Worm (Caenorhabditis elegans) whole organism, midembryonic: ENCODE data around the gene Y62E10A.13.

Source experiments
- cog-1 ChIP-seq: sonication (generic microtip); optimal IDR thresholded peaks from 2 replicates; lab custom pipeline; 2016; ENCODE audit warnings: missing genetic modification characterization, missing compliant biosample characterization
- flt-1 ChIP-seq: fragments of 200-800 bp; sonication (Bioruptor generic); IDR thresholded peaks from 2 replicates; pipeline ENCODE4 v1.3.6; 2022; ENCODE audit warnings: missing genetic modification characterization, missing compliant biosample characterization
- klf-2 ChIP-seq: fragments of 200-800 bp; sonication (Bioruptor generic); conservative IDR thresholded peaks from 2 replicates; pipeline ENCODE4 v1.3.6; 2022; ENCODE audit warnings: missing genetic modification reagents, missing genetic modification characterization, missing compliant biosample characterization
- ref-1 ChIP-seq: fragments of 200-800 bp; sonication (Bioruptor generic); conservative IDR thresholded peaks from 2 replicates; pipeline ENCODE4 v1.3.6; 2022; ENCODE audit warnings: missing genetic modification reagents, missing genetic modification characterization, missing compliant biosample characterization
- tab-1 ChIP-seq: fragments of 200-800 bp; sonication (Bioruptor generic); IDR thresholded peaks from 2 replicates; pipeline ENCODE4 v1.3.6; 2022; ENCODE audit warnings: missing genetic modification characterization, missing compliant biosample characterization

DNA sequence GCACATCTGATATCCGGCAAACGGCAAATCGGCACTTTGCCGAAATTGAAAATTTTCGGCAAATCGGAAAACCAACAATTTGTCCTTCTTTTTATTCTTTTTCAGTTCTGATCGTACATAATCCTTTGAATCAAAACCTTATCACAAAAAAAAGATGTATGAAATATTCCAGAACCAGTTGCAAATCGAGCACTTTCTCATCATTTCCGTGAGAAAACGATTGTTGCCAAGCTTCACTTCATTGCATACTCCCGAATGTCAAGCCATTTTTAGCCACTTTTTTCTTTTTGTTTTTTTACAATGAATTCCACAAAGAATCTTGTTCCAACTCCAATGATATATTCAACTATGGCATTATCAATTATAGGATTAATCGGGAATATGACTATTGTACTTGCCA lies 34.0 kb downstream of the Y62E10A.13 start, which contains the start of gene srsx-25:
- no peak for TF ChIP-seq flt-1 (GFP tag; lab: Robert Waterston, UW)
- no peak for TF ChIP-seq tab-1
- TF ChIP-seq klf-2 (GFP tag; lab: Robert Waterston, UW) = no peak
- no peak for TF ChIP-seq ref-1
- TF ChIP-seq cog-1 (tag; lab: Kevin White, UChicago) = no peak
